Worm (Caenorhabditis elegans) whole organism, L4 larva: ENCODE measurements around the gene K06A4.2.

ENCODE experiments used
- T26A8.4 ChIP-seq: fragments of 200-800 bp; sonication (Bioruptor generic); IDR thresholded peaks from 2 replicates; pipeline ENCODE4 v1.3.6; 2022; ENCODE audit warnings: missing genetic modification characterization, missing compliant biosample characterization
- Y5F2A.4 ChIP-seq: fragments of 200-800 bp; sonication (Bioruptor generic); optimal IDR thresholded peaks from 2 replicates; lab custom pipeline; 2018; ENCODE audit warnings: mild to moderate bottlenecking, missing genetic modification characterization, missing compliant biosample characterization
- ZK546.5 ChIP-seq, 2 experiments: sonication (generic microtip); optimal IDR thresholded peaks; 2 replicates each; lab custom pipeline; 2017; ENCODE audit warnings: missing biosample characterization in 2 of 2, missing genetic modification characterization in 2 of 2
- aly-2 ChIP-seq: sonication (generic microtip); optimal IDR thresholded peaks from 2 replicates; lab custom pipeline; 2018; ENCODE audit warnings: missing biosample characterization, missing genetic modification characterization
- ces-1 ChIP-seq: fragments of 150-350 bp; sonication (generic microtip); optimal IDR thresholded peaks from 4 replicates; lab custom pipeline; 2014; ENCODE audit warnings: missing biosample characterization, missing genetic modification reagents, missing genetic modification characterization
- ctbp-1 ChIP-seq: fragments of 200-800 bp; sonication (Bioruptor generic); IDR thresholded peaks from 2 replicates; pipeline ENCODE4 v1.3.6; 2022; ENCODE audit warnings: missing genetic modification reagents, missing genetic modification characterization, missing compliant biosample characterization
- duxl-1 ChIP-seq: sonication (generic microtip); optimal IDR thresholded peaks from 2 replicates; lab custom pipeline; 2016; ENCODE audit warnings: mild to moderate bottlenecking, missing genetic modification characterization, moderate library complexity, missing compliant biosample characterization; ENCODE audit not compliant: poor library complexity
- lin-13 ChIP-seq: fragments of 150-350 bp; optimal IDR thresholded peaks from 2 replicates; lab custom pipeline; 2014; ENCODE audit warnings: missing biosample characterization, missing genetic modification reagents, missing genetic modification characterization
- nhr-237 ChIP-seq: sonication (generic microtip); optimal IDR thresholded peaks from 2 replicates; lab custom pipeline; 2017; ENCODE audit warnings: missing biosample characterization, missing genetic modification characterization
- nhr-28 ChIP-seq: fragments of 150-350 bp; optimal IDR thresholded peaks from 2 replicates; lab custom pipeline; 2014; ENCODE audit warnings: missing biosample characterization, missing genetic modification characterization
- pha-4 ChIP-seq, 2 experiments: fragments of 150-350 bp in 1 of 2; fragments of 200-800 bp in 1 of 2; sonication (Bioruptor generic) in 1 of 2; IDR thresholded peaks in 1 of 2; optimal IDR thresholded peaks in 1 of 2; 2 replicates each; pipeline versions ENCODE4 v1.3.6 to Lab custom; 2014 to 2022; ENCODE audit warnings: missing genetic modification characterization in 2 of 2, missing genetic modification reagents in 2 of 2, missing biosample characterization in 1 of 2, missing compliant biosample characterization in 1 of 2
- snpc-4 ChIP-seq: fragments of 150-350 bp; optimal IDR thresholded peaks from 2 replicates; lab custom pipeline; 2014; ENCODE audit warnings: missing biosample characterization, missing genetic modification characterization
- unc-62 ChIP-seq, 3 experiments: fragments of 150-350 bp in 1 of 3; sonication (generic microtip); optimal IDR thresholded peaks in 2 of 3; peaks in 1 of 3; 1 replicate in 1 of 3; 2 replicates in 2 of 3; lab custom pipeline; 2014 to 2017; ENCODE audit warnings: missing biosample characterization in 3 of 3, missing genetic modification characterization in 3 of 3, missing genetic modification reagents in 3 of 3, missing genotype in 1 of 3
- zag-1 ChIP-seq: fragments of 150-350 bp; optimal IDR thresholded peaks from 2 replicates; lab custom pipeline; 2014; ENCODE audit warnings: missing biosample characterization, missing genetic modification characterization

DNA sequence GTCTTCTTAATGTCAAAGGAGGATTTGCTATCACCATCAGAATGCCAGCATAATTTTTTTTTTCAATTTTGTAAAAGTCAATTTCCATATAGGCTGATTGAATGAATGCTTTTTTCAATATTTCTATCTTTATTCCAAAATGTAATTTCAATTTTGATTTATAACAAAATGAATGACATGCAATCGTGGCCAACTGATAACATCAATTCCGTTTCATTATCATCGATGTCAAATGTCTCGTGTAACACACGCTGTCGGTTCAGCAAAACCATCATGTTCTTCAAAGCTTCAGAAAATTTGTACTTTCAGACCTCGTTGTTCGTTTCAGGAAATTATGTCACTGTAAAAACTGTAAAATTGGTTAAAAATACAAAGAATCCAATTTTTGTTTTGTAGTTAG, 22.9 kb downstream of the K06A4.2 start:
- TF ChIP-seq pha-4 (GFP tag; IDR thresholded peaks at IDR 0.05; lab: Robert Waterston, UW) (no peak), pha-4 (tag; optimal IDR thresholded peaks at IDR 0.05; lab: Kevin White, UChicago) (no peak), nhr-28 (tag; lab: Kevin White, UChicago) (peak; percentile 79), aly-2 (tag; lab: Kevin White, UChicago) (no peak), lin-13 (no peak), duxl-1 (tag; lab: Kevin White, UChicago) (no peak), ces-1 (no peak), snpc-4 (no peak), Y5F2A.4 (no peak), zag-1 (tag; lab: Kevin White, UChicago) (no peak), unc-62 (GFP tag; optimal IDR thresholded peaks at IDR 0.05 in 1 of 2; lab: Kevin White, UChicago) (no peak), unc-62 (tag; optimal IDR thresholded peaks at IDR 0.05; lab: Kevin White, UChicago) (no peak), nhr-237 (no peak), T26A8.4 (GFP tag; lab: Robert Waterston, UW) (no peak), ctbp-1 (GFP tag; lab: Robert Waterston, UW) (no peak), ZK546.5 (tag; optimal IDR thresholded peaks at IDR 0.05; lab: Kevin White, UChicago) (no peak)
